Worm (Caenorhabditis elegans) whole organism, young adult: Measurements from ENCODE around the gene F32H5.3.

Source experiments
- B0019.2 ChIP-seq: fragments of 200-800 bp; sonication (Bioruptor generic); conservative IDR thresholded peaks from 2 replicates; pipeline ENCODE4 v1.3.6; 2022; ENCODE audit warnings: missing genetic modification reagents, missing genetic modification characterization, missing compliant biosample characterization
- B0261.1 ChIP-seq: sonication (generic microtip); optimal IDR thresholded peaks from 2 replicates; lab custom pipeline; 2016; ENCODE audit warnings: mild to moderate bottlenecking, missing genetic modification characterization, moderate library complexity, missing compliant biosample characterization
- D2030.7 ChIP-seq: fragments of 200-800 bp; sonication (Bioruptor generic); IDR thresholded peaks from 2 replicates; pipeline ENCODE4 v1.3.6; 2022; ENCODE audit warnings: missing genetic modification reagents, missing genetic modification characterization, missing compliant biosample characterization
- F10E7.11 ChIP-seq: sonication (generic microtip); optimal IDR thresholded peaks from 2 replicates; lab custom pipeline; 2017; ENCODE audit warnings: mild to moderate bottlenecking, missing genetic modification characterization, moderate library complexity, missing compliant biosample characterization
- F23B12.7 ChIP-seq: sonication (generic microtip); optimal IDR thresholded peaks from 2 replicates; lab custom pipeline; 2017; ENCODE audit warnings: missing genetic modification characterization, mild to moderate bottlenecking, missing compliant biosample characterization, antibody characterized with exemption, moderate library complexity; ENCODE audit not compliant: insufficient read depth
- F37B4.10 ChIP-seq: fragments of 200-800 bp; sonication (Bioruptor generic); IDR thresholded peaks from 2 replicates; pipeline ENCODE4 v1.3.6; 2022; ENCODE audit warnings: missing genetic modification characterization, missing compliant biosample characterization
- F49E8.2 ChIP-seq: sonication (generic microtip); optimal IDR thresholded peaks from 3 replicates; lab custom pipeline; 2017; ENCODE audit warnings: missing genetic modification characterization, mild to moderate bottlenecking, missing compliant biosample characterization, antibody characterized with exemption, moderate library complexity; ENCODE audit not compliant: insufficient read depth
- K12H6.12 ChIP-seq: fragments of 200-800 bp; sonication (Bioruptor generic); optimal IDR thresholded peaks from 2 replicates; lab custom pipeline; 2018; ENCODE audit warnings: mild to moderate bottlenecking, missing genetic modification characterization, missing compliant biosample characterization
- Y67H2A.10 ChIP-seq: fragments of 200-800 bp; sonication (Bioruptor generic); conservative IDR thresholded peaks from 2 replicates; pipeline ENCODE4 v1.3.6; 2022; ENCODE audit warnings: missing genetic modification reagents, missing genetic modification characterization, missing compliant biosample characterization
- athp-1 ChIP-seq: sonication (generic microtip); optimal IDR thresholded peaks from 2 replicates; lab custom pipeline; 2017; ENCODE audit warnings: mild to moderate bottlenecking, missing genetic modification characterization, missing compliant biosample characterization
- attf-5 ChIP-seq: fragments of 200-800 bp; sonication (Bioruptor generic); optimal IDR thresholded peaks from 2 replicates; lab custom pipeline; 2018; ENCODE audit warnings: mild to moderate bottlenecking, missing genetic modification characterization, missing compliant biosample characterization
- ccch-3 ChIP-seq: fragments of 200-800 bp; sonication (Bioruptor generic); optimal IDR thresholded peaks from 2 replicates; lab custom pipeline; 2018; ENCODE audit warnings: mild to moderate bottlenecking, missing genetic modification characterization, missing compliant biosample characterization
- cebp-1 ChIP-seq, 2 experiments: fragments of 200-800 bp in 1 of 2; sonication (Bioruptor generic) in 1 of 2; sonication (generic microtip) in 1 of 2; IDR thresholded peaks in 1 of 2; optimal IDR thresholded peaks in 1 of 2; 2 replicates each; pipeline versions ENCODE4 v1.3.6 to Lab custom; 2017 to 2022; ENCODE audit warnings: missing compliant biosample characterization in 2 of 2, missing genetic modification characterization in 2 of 2, mild to moderate bottlenecking in 1 of 2, missing genetic modification reagents in 1 of 2, moderate library complexity in 1 of 2
- cebp-2 ChIP-seq: fragments of 200-800 bp; sonication (Bioruptor generic); IDR thresholded peaks from 2 replicates; pipeline ENCODE4 v1.3.6; 2022; ENCODE audit warnings: missing genetic modification characterization, missing compliant biosample characterization
- chd-7 ChIP-seq: sonication (generic microtip); optimal IDR thresholded peaks from 2 replicates; lab custom pipeline; 2016; ENCODE audit warnings: mild to moderate bottlenecking, missing genetic modification characterization, moderate library complexity, missing compliant biosample characterization
- dox-1 ChIP-seq: fragments of 200-800 bp; sonication (Bioruptor generic); IDR thresholded peaks from 2 replicates; pipeline ENCODE4 v1.3.6; 2022; ENCODE audit warnings: missing genetic modification reagents, missing genetic modification characterization, missing compliant biosample characterization
- efl-1 ChIP-seq: fragments of 150-350 bp; optimal IDR thresholded peaks from 2 replicates; lab custom pipeline; 2014; ENCODE audit warnings: missing biosample characterization, missing genetic modification reagents, missing genetic modification characterization
- egl-44 ChIP-seq: fragments of 200-800 bp; sonication (Bioruptor generic); IDR thresholded peaks from 2 replicates; pipeline ENCODE4 v1.3.6; 2022; ENCODE audit warnings: missing genetic modification reagents, missing genetic modification characterization, missing compliant biosample characterization
- ets-4 ChIP-seq: fragments of 200-800 bp; sonication (Bioruptor generic); optimal IDR thresholded peaks from 2 replicates; lab custom pipeline; 2018; ENCODE audit warnings: mild to moderate bottlenecking, missing genetic modification characterization, missing compliant biosample characterization
- him-1 ChIP-seq: sonication (generic microtip); optimal IDR thresholded peaks from 2 replicates; lab custom pipeline; 2016; ENCODE audit warnings: missing genotype, missing genetic modification reagents, missing genetic modification characterization, missing compliant biosample characterization
- hmg-1.2 ChIP-seq: fragments of 200-800 bp; sonication (Bioruptor generic); IDR thresholded peaks from 2 replicates; pipeline ENCODE4 v1.3.6; 2022; ENCODE audit warnings: missing genetic modification reagents, missing genetic modification characterization, missing compliant biosample characterization
- hrde-1 ChIP-seq: sonication (generic microtip); optimal IDR thresholded peaks from 2 replicates; lab custom pipeline; 2016; ENCODE audit warnings: missing genetic modification characterization, mild to moderate bottlenecking, missing compliant biosample characterization, moderate library complexity, missing genotype, missing genetic modification reagents, borderline replicate concordance
- let-526 ChIP-seq: fragments of 200-800 bp; sonication (Bioruptor generic); IDR thresholded peaks from 2 replicates; pipeline ENCODE4 v1.3.6; 2022; ENCODE audit warnings: missing genetic modification reagents, missing genetic modification characterization, missing compliant biosample characterization
- let-607 ChIP-seq, 2 experiments: fragments of 200-800 bp in 1 of 2; sonication (Bioruptor generic) in 1 of 2; sonication (generic microtip) in 1 of 2; optimal IDR thresholded peaks; 2 replicates each; lab custom pipeline; 2016 to 2018; ENCODE audit warnings: mild to moderate bottlenecking in 2 of 2, missing compliant biosample characterization in 2 of 2, missing genetic modification characterization in 2 of 2, moderate library complexity in 2 of 2, missing genotype in 1 of 2
- lin-54 ChIP-seq: fragments of 200-800 bp; sonication (Bioruptor generic); optimal IDR thresholded peaks from 2 replicates; lab custom pipeline; 2018; ENCODE audit warnings: mild to moderate bottlenecking, missing genetic modification characterization, missing compliant biosample characterization
- lir-1 ChIP-seq: fragments of 200-800 bp; sonication (Bioruptor generic); conservative IDR thresholded peaks from 2 replicates; pipeline ENCODE4 v1.3.6; 2022; ENCODE audit warnings: missing genetic modification reagents, missing genetic modification characterization, missing compliant biosample characterization
- lsy-27 ChIP-seq: sonication (generic microtip); optimal IDR thresholded peaks from 2 replicates; lab custom pipeline; 2017; ENCODE audit warnings: missing genetic modification characterization, mild to moderate bottlenecking, missing compliant biosample characterization, antibody characterized with exemption, missing genotype, borderline replicate concordance; ENCODE audit not compliant: insufficient read depth
- madf-8 ChIP-seq: fragments of 200-800 bp; sonication (Bioruptor generic); conservative IDR thresholded peaks from 2 replicates; pipeline ENCODE4 v1.3.6; 2022; ENCODE audit warnings: missing genetic modification reagents, missing genetic modification characterization, missing compliant biosample characterization
- mcd-1 ChIP-seq: fragments of 200-800 bp; sonication (Bioruptor generic); IDR thresholded peaks from 2 replicates; pipeline ENCODE4 v1.3.6; 2022; ENCODE audit warnings: missing genetic modification reagents, missing genetic modification characterization, missing compliant biosample characterization
- nhr-120 ChIP-seq: fragments of 200-800 bp; sonication (Bioruptor generic); IDR thresholded peaks from 2 replicates; pipeline ENCODE4 v1.3.6; 2022; ENCODE audit warnings: missing genetic modification characterization, missing compliant biosample characterization
- nhr-27 ChIP-seq: fragments of 200-800 bp; sonication (Bioruptor generic); optimal IDR thresholded peaks from 2 replicates; lab custom pipeline; 2018; ENCODE audit warnings: mild to moderate bottlenecking, missing genetic modification characterization, moderate library complexity, missing compliant biosample characterization
- nhr-80 ChIP-seq: sonication (generic microtip); optimal IDR thresholded peaks from 2 replicates; lab custom pipeline; 2016; ENCODE audit warnings: missing genetic modification characterization, missing compliant biosample characterization
- nhr-90 ChIP-seq: sonication (generic microtip); optimal IDR thresholded peaks from 2 replicates; lab custom pipeline; 2016; ENCODE audit warnings: missing genotype, mild to moderate bottlenecking, missing genetic modification characterization, missing compliant biosample characterization
- sdz-38 ChIP-seq: sonication (generic microtip); optimal IDR thresholded peaks from 2 replicates; lab custom pipeline; 2016; ENCODE audit warnings: missing genotype, missing genetic modification characterization, missing compliant biosample characterization
- snpc-1.3 ChIP-seq: sonication (generic microtip); optimal IDR thresholded peaks from 2 replicates; lab custom pipeline; 2017; ENCODE audit warnings: missing genetic modification characterization, mild to moderate bottlenecking, missing compliant biosample characterization, antibody characterized with exemption, moderate library complexity, missing genotype, missing genetic modification reagents; ENCODE audit not compliant: insufficient read depth
- snpc-3.4 ChIP-seq: sonication (generic microtip); optimal IDR thresholded peaks from 2 replicates; lab custom pipeline; 2017; ENCODE audit warnings: missing genetic modification characterization, mild to moderate bottlenecking, missing compliant biosample characterization, antibody characterized with exemption, moderate library complexity, missing genotype, missing genetic modification reagents
- somi-1 ChIP-seq: fragments of 200-800 bp; sonication (Bioruptor generic); optimal IDR thresholded peaks from 2 replicates; lab custom pipeline; 2018; ENCODE audit warnings: mild to moderate bottlenecking, missing genetic modification characterization, missing compliant biosample characterization
- tbx-9 ChIP-seq: sonication (generic microtip); optimal IDR thresholded peaks from 2 replicates; lab custom pipeline; 2016; ENCODE audit warnings: borderline replicate concordance, missing genetic modification characterization, inconsistent platforms, missing compliant biosample characterization
- tlf-1 ChIP-seq: fragments of 200-800 bp; sonication (Bioruptor generic); optimal IDR thresholded peaks from 2 replicates; lab custom pipeline; 2018; ENCODE audit warnings: mild to moderate bottlenecking, missing genetic modification characterization, missing compliant biosample characterization
- unc-130 ChIP-seq: sonication (generic microtip); optimal IDR thresholded peaks from 2 replicates; lab custom pipeline; 2016; ENCODE audit warnings: missing genetic modification reagents, missing genetic modification characterization, missing compliant biosample characterization
- ztf-18 ChIP-seq: sonication (generic microtip); optimal IDR thresholded peaks from 2 replicates; lab custom pipeline; 2016; ENCODE audit warnings: missing genotype, mild to moderate bottlenecking, missing genetic modification characterization, missing compliant biosample characterization
- ztf-26 ChIP-seq: sonication (generic microtip); optimal IDR thresholded peaks from 2 replicates; lab custom pipeline; 2017; ENCODE audit warnings: missing genetic modification characterization, missing compliant biosample characterization
- ztf-28 ChIP-seq: fragments of 200-800 bp; sonication (Bioruptor generic); IDR thresholded peaks from 2 replicates; pipeline ENCODE4 v1.3.6; 2022; ENCODE audit warnings: missing genetic modification reagents, missing genetic modification characterization, missing compliant biosample characterization
- ztf-3 ChIP-seq: fragments of 200-800 bp; sonication (Bioruptor generic); optimal IDR thresholded peaks from 2 replicates; lab custom pipeline; 2018; ENCODE audit warnings: mild to moderate bottlenecking, missing genetic modification characterization, missing compliant biosample characterization
- ztf-6 ChIP-seq: fragments of 200-800 bp; sonication (Bioruptor generic); IDR thresholded peaks from 2 replicates; pipeline ENCODE4 v1.3.6; 2022; ENCODE audit warnings: missing genetic modification reagents, missing genetic modification characterization, missing compliant biosample characterization

Gene F32H5.3

DNA sequence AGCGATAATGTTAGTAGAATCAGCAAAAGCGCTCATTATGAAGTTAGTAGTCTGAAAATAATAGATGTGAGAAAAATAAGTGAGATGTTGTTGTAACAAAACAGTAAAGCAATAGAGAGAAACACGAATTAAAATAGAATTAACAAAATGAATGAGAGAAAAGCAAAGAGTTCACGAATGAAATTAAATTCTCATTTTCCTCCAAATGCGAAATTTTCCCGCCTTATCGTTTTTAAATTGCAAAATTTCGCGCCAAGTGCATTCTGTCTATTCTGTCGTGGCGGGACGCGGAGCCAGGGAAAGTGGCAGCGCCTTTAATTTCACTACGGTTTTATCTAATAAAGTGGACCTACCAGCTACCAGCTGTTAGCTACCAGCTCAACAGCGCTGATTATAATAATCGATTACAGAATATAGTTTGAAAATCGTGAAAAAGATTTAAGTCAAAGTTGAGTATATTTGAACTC, 46.9 kb upstream of the F32H5.3 start, which contains the start of gene nasp-2 (continued):
- peak; percentile 31 for TF ChIP-seq ztf-18
- TF ChIP-seq ztf-26 (tag; lab: Kevin White, UChicago) = no peak
- TF ChIP-seq cebp-2 = no peak
- peak; percentile 80 for TF ChIP-seq snpc-1.3 (tag; lab: Kevin White, UChicago)
- peak; percentile 50 for TF ChIP-seq him-1
- TF ChIP-seq efl-1 (GFP tag; lab: Kevin White, UChicago) = peak; percentile 100
- TF ChIP-seq mcd-1 (GFP tag; lab: Robert Waterston, UW) = peak; percentile 83
- TF ChIP-seq ztf-3 (GFP tag; lab: Kevin White, UChicago) = no peak
- TF ChIP-seq B0261.1 (tag; lab: Kevin White, UChicago) = no peak
- no peak for TF ChIP-seq lsy-27
- TF ChIP-seq nhr-90 = no peak
- TF ChIP-seq K12H6.12 (tag; lab: Kevin White, UChicago) = no peak
- peak; percentile 84 for TF ChIP-seq lir-1 (GFP tag; lab: Robert Waterston, UW)
- no peak for TF ChIP-seq tbx-9 (tag; lab: Kevin White, UChicago)
- TF ChIP-seq attf-5 (GFP tag; lab: Kevin White, UChicago) = peak; percentile 20
- peak; percentile 95 for TF ChIP-seq tlf-1
- TF ChIP-seq chd-7 (tag; lab: Kevin White, UChicago) = no peak
- TF ChIP-seq nhr-27 (tag; lab: Kevin White, UChicago) = no peak
- no peak for TF ChIP-seq somi-1 (GFP tag; lab: Kevin White, UChicago)
- no peak for TF ChIP-seq nhr-80 (tag; lab: Kevin White, UChicago)
- TF ChIP-seq dox-1 (GFP tag; lab: Robert Waterston, UW) = peak; percentile 97
- TF ChIP-seq nhr-120 (GFP tag; lab: Robert Waterston, UW) = no peak
- peak; percentile 95 for TF ChIP-seq B0019.2
- TF ChIP-seq hrde-1 (tag; lab: Kevin White, UChicago) = peak; percentile 52
- TF ChIP-seq Y67H2A.10 (GFP tag; lab: Robert Waterston, UW) = peak; percentile 84
- TF ChIP-seq let-607 (tag; optimal IDR thresholded peaks at IDR 0.05; lab: Kevin White, UChicago) = no peak
- TF ChIP-seq let-526 (GFP tag; lab: Robert Waterston, UW) = peak; percentile 76; the same call in 1 of the 2 replicates

- TF ChIP-seq hmg-1.2 (GFP tag; lab: Robert Waterston, UW) (0 out of 2 replicates have a peak, but pooled peaks have one; percentile 35), cebp-2 (no peak), sdz-38 (tag; lab: Kevin White, UChicago) (no peak), lir-1 (GFP tag; lab: Robert Waterston, UW) (no peak), snpc-3.4 (tag; lab: Kevin White, UChicago) (peak; percentile 42), ets-4 (GFP tag; lab: Kevin White, UChicago) (no peak), lin-54 (GFP tag; lab: Kevin White, UChicago) (peak; percentile 71), mcd-1 (GFP tag; lab: Robert Waterston, UW) (peak; percentile 59; the same call in 1 of the 2 replicates), ztf-6 (GFP tag; lab: Robert Waterston, UW) (no peak), ccch-3 (GFP tag; lab: Kevin White, UChicago) (peak; percentile 46), F10E7.11 (no peak), F37B4.10 (GFP tag; lab: Robert Waterston, UW) (no peak), unc-130 (GFP tag; lab: Kevin White, UChicago) (peak; percentile 70), cebp-1 (GFP tag; IDR thresholded peaks at IDR 0.05; lab: Robert Waterston, UW) (no peak), cebp-1 (tag; optimal IDR thresholded peaks at IDR 0.05; lab: Kevin White, UChicago) (no peak), athp-1 (tag; lab: Kevin White, UChicago) (peak; percentile 30), F23B12.7 (tag; lab: Kevin White, UChicago) (no peak), madf-8 (GFP tag; lab: Robert Waterston, UW) (peak; percentile 27; the same call in 1 of the 2 replicates), D2030.7 (GFP tag; lab: Robert Waterston, UW) (peak; percentile 48; the same call in 1 of the 2 replicates), ztf-28 (GFP tag; lab: Robert Waterston, UW) (0 out of 2 replicates have a peak, but pooled peaks have one; percentile 35), nhr-120 (GFP tag; lab: Robert Waterston, UW) (no peak), F49E8.2 (tag; lab: Kevin White, UChicago) (no peak), K12H6.12 (tag; lab: Kevin White, UChicago) (peak; percentile 44), egl-44 (no peak)
Observed at ce11 chrV:13313045-13313623, 46.0 kb upstream of the F32H5.3 start, which contains the start of gene C50B6.3. Gene C50B6.3 (plus strand): TSS chrV:13313573.
